Worm (Caenorhabditis elegans) whole organism, L4/young adult: ENCODE measurements around the gene F35D2.1.

Experiments
- W03F9.2 ChIP-seq: fragments of 150-350 bp; optimal IDR thresholded peaks from 2 replicates; lab custom pipeline; 2014; ENCODE audit warnings: missing biosample characterization, missing genetic modification characterization
- him-1 ChIP-seq: sonication (generic microtip); optimal IDR thresholded peaks from 2 replicates; lab custom pipeline; 2016; ENCODE audit warnings: missing genotype, missing genetic modification reagents, missing genetic modification characterization, missing compliant biosample characterization

DNA sequence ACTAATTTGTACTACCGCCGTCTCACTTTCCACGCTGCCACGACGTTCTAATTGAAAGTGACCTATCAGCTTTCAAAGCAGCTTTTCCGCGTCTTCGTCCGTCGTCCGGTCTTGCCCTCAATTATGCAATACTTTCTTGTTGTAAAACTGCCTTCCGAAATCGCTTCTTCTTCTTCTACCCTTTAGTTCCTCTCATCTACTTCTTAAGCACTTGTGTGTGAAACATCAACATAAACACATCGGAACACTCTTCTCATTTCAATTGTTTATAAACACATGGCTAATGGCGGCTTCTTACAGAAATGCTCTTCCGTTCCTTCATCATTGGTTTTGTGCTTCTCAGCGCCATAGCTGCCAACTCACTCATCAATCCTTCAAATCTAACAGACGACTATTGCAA, 5.4 kb upstream of the F35D2.1 start, which contains the start of gene F35D2.3:
- TF ChIP-seq him-1 (tag; lab: Kevin White, UChicago) (no peak), W03F9.2 (tag; lab: Kevin White, UChicago) (no peak)
